Worm (Caenorhabditis elegans): ENCODE data around the gene ZK1127.5.

- TF ChIP-seq blmp-1 (tag; optimal IDR thresholded peaks at IDR 0.05), result no peak
- no peak for TF ChIP-seq nhr-19 (GFP tag; conservative IDR thresholded peaks at IDR 0.05)
- no peak for TF ChIP-seq unc-30 (tag; optimal IDR thresholded peaks at IDR 0.05)
- no peak for TF ChIP-seq F16B12.6 (tag; optimal IDR thresholded peaks at IDR 0.05)
- no peak for TF ChIP-seq fos-1 (tag; optimal IDR thresholded peaks at IDR 0.05)
- TF ChIP-seq nhr-12 (tag; optimal IDR thresholded peaks at IDR 0.05), result no peak
- TF ChIP-seq elt-2 (tag; optimal IDR thresholded peaks at IDR 0.05), result no peak
- TF ChIP-seq lin-15B (tag; optimal IDR thresholded peaks at IDR 0.05), result no peak
- no peak for TF ChIP-seq jun-1 (tag; optimal IDR thresholded peaks at IDR 0.05)
Measured at ce11 chrII:7093339-7093821, 42.9 kb downstream of the ZK1127.5 start, which contains the start of gene T02G5.3.

Data from whole organism, L1 larva.